Fruit fly (Drosophila melanogaster) whole organism, prepupa: Measurements from ENCODE around the gene CG13615.

ENCODE experiments used
- CG10669 ChIP-seq: fragments of 200-800 bp; sonication (Bioruptor generic); optimal IDR thresholded peaks from 3 replicates; lab custom pipeline; 2018; ENCODE audit warnings: missing biosample characterization, mild to moderate bottlenecking, missing genetic modification characterization, moderate library complexity
- CG6792 ChIP-seq: fragments of 200-800 bp; sonication (Bioruptor generic); optimal IDR thresholded peaks from 3 replicates; lab custom pipeline; 2016; ENCODE audit warnings: missing biosample characterization, missing genetic modification characterization
- CG7368 ChIP-seq: fragments of 200-800 bp; sonication (Bioruptor generic); optimal IDR thresholded peaks from 3 replicates; lab custom pipeline; 2016; ENCODE audit warnings: missing biosample characterization, missing genetic modification characterization
- Lpt ChIP-seq: fragments of 200-800 bp; sonication (Bioruptor generic); optimal IDR thresholded peaks from 3 replicates; lab custom pipeline; 2016; ENCODE audit warnings: missing biosample characterization, missing genetic modification characterization
- Sox14 ChIP-seq: fragments of 200-800 bp; sonication (Bioruptor generic); optimal IDR thresholded peaks from 3 replicates; lab custom pipeline; 2016; ENCODE audit warnings: missing biosample characterization, missing genetic modification characterization
- cyc ChIP-seq: fragments of 200-800 bp; sonication (Bioruptor generic); optimal IDR thresholded peaks from 3 replicates; lab custom pipeline; 2016; ENCODE audit warnings: missing biosample characterization, missing genetic modification characterization

- no peak for TF ChIP-seq Sox14 (GFP tag; lab: Kevin White, UChicago)
- no peak for TF ChIP-seq CG7368
- no peak for TF ChIP-seq CG6792 (GFP tag; lab: Kevin White, UChicago)
- no peak for TF ChIP-seq CG10669 (GFP tag; lab: Kevin White, UChicago)
- TF ChIP-seq cyc (GFP tag; lab: Kevin White, UChicago) = no peak
- TF ChIP-seq Lpt (GFP tag; lab: Kevin White, UChicago) = no peak
Observed at dm6 chr3R:24375561-24375960, 14.8 kb upstream of the CG13615 start, which contains the start of gene CG17781.
